Worm (Caenorhabditis elegans) whole organism, L4/young adult: ENCODE results near the gene ZK228.13.

Experiments
- dao-5 ChIP-seq: sonication (generic microtip); optimal IDR thresholded peaks from 2 replicates; lab custom pipeline; 2016; ENCODE audit warnings: missing genotype, missing genetic modification characterization, moderate library complexity, missing compliant biosample characterization
- him-1 ChIP-seq: sonication (generic microtip); optimal IDR thresholded peaks from 2 replicates; lab custom pipeline; 2016; ENCODE audit warnings: missing genotype, missing genetic modification reagents, missing genetic modification characterization, missing compliant biosample characterization

ce11 chrV:18425544-18425943, 42.5 kb downstream of the ZK228.13 start, which contains the start of gene ZK262.19:
- TF ChIP-seq him-1 (no peak), dao-5 (tag; lab: Kevin White, UChicago) (no peak)
